Fruit fly (Drosophila melanogaster) whole organism, embryonic: ENCODE results near the gene Npc2a.
A peak's percentile ranks its signal among the peaks of the same experiment; 100 is the strongest.

Experiments
- Atf6 ChIP-seq: fragments of 200-800 bp; sonication (Bioruptor generic); IDR thresholded peaks from 2 replicates; pipeline ENCODE4 v1.3.6; 2022; ENCODE audit warnings: missing biosample characterization, missing genetic modification characterization
- CG10366 ChIP-seq: fragments of 200-800 bp; sonication (Bioruptor generic); IDR thresholded peaks from 2 replicates; pipeline ENCODE4 v1.3.6; 2022; ENCODE audit warnings: missing biosample characterization, missing genetic modification characterization
- CG10431 ChIP-seq: fragments of 200-800 bp; sonication (Bioruptor generic); optimal IDR thresholded peaks from 3 replicates; lab custom pipeline; 2018; ENCODE audit warnings: missing biosample characterization, mild to moderate bottlenecking, missing genetic modification characterization
- CG10462 ChIP-seq: fragments of 200-800 bp; sonication (Bioruptor generic); optimal IDR thresholded peaks from 2 replicates; lab custom pipeline; 2016; ENCODE audit warnings: missing biosample characterization, missing genetic modification characterization
- CG11093 ChIP-seq: fragments of 200-800 bp; sonication (Bioruptor generic); IDR thresholded peaks from 3 replicates; pipeline ENCODE4 v1.3.6; 2022; ENCODE audit warnings: missing biosample characterization, missing genetic modification characterization
- CG11560 ChIP-seq: fragments of 200-800 bp; sonication (Bioruptor generic); IDR thresholded peaks from 3 replicates; pipeline ENCODE4 v1.3.6; 2022; ENCODE audit warnings: missing biosample characterization, missing genetic modification characterization
- CG12155 ChIP-seq: fragments of 200-800 bp; sonication (Bioruptor generic); optimal IDR thresholded peaks from 3 replicates; lab custom pipeline; 2016; ENCODE audit warnings: missing biosample characterization, missing genetic modification characterization
- CG13287 ChIP-seq: fragments of 200-800 bp; sonication (Bioruptor generic); IDR thresholded peaks from 2 replicates; pipeline ENCODE4 v1.3.6; 2022; ENCODE audit warnings: missing biosample characterization, missing genetic modification characterization; ENCODE audit not compliant: partially characterized antibody
- CG13775 ChIP-seq: fragments of 200-800 bp; sonication (Bioruptor generic); optimal IDR thresholded peaks from 3 replicates; lab custom pipeline; 2017; ENCODE audit warnings: missing biosample characterization, mild to moderate bottlenecking, missing genetic modification characterization
- CG14050 ChIP-seq: fragments of 200-800 bp; sonication (Bioruptor generic); IDR thresholded peaks from 3 replicates; pipeline ENCODE4 v1.3.6; 2022; ENCODE audit warnings: missing biosample characterization, missing genetic modification characterization
- CG14441 ChIP-seq: fragments of 200-800 bp; sonication (Bioruptor generic); IDR thresholded peaks from 2 replicates; pipeline ENCODE4 v1.3.6; 2022; ENCODE audit warnings: missing biosample characterization, missing genetic modification characterization
- CG14965 ChIP-seq: fragments of 200-800 bp; sonication (Bioruptor generic); optimal IDR thresholded peaks from 2 replicates; lab custom pipeline; 2016; ENCODE audit warnings: missing biosample characterization, missing genetic modification characterization, borderline replicate concordance
- CG1647 ChIP-seq: fragments of 200-800 bp; sonication (Bioruptor generic); optimal IDR thresholded peaks from 3 replicates; lab custom pipeline; 2016; ENCODE audit warnings: missing biosample characterization, missing genetic modification characterization
- CG17186 ChIP-seq: fragments of 200-800 bp; sonication (Bioruptor generic); optimal IDR thresholded peaks from 3 replicates; lab custom pipeline; 2017; ENCODE audit warnings: missing biosample characterization, missing genetic modification reagents, missing genetic modification characterization
- CG18599 ChIP-seq: fragments of 200-800 bp; sonication (Bioruptor generic); optimal IDR thresholded peaks from 3 replicates; lab custom pipeline; 2017; ENCODE audit warnings: missing biosample characterization, missing genetic modification characterization, mild to moderate bottlenecking, moderate library complexity, missing genetic modification reagents
- CG2202 ChIP-seq: fragments of 200-800 bp; sonication (Bioruptor generic); optimal IDR thresholded peaks from 2 replicates; lab custom pipeline; 2018; ENCODE audit warnings: missing biosample characterization, mild to moderate bottlenecking, missing genetic modification characterization
- CG2678 ChIP-seq: fragments of 200-800 bp; sonication (Bioruptor generic); optimal IDR thresholded peaks from 3 replicates; lab custom pipeline; 2019; ENCODE audit warnings: missing biosample characterization, mild to moderate bottlenecking, missing genetic modification characterization, moderate library complexity
- CG31441 ChIP-seq: fragments of 200-800 bp; sonication (Bioruptor generic); IDR thresholded peaks from 2 replicates; pipeline ENCODE4 v1.3.6; 2022; ENCODE audit warnings: missing biosample characterization, missing genetic modification characterization
- CG3838 ChIP-seq: fragments of 200-800 bp; sonication (Bioruptor generic); optimal IDR thresholded peaks from 3 replicates; lab custom pipeline; 2016; ENCODE audit warnings: missing biosample characterization, missing genetic modification characterization
- CG5953 ChIP-seq: fragments of 200-800 bp; sonication (Bioruptor generic); IDR thresholded peaks from 2 replicates; pipeline ENCODE4 v1.3.6; 2022; ENCODE audit warnings: missing biosample characterization, missing genetic modification characterization
- CG8765 ChIP-seq: fragments of 200-800 bp; sonication (Bioruptor generic); IDR thresholded peaks from 2 replicates; pipeline ENCODE4 v1.3.6; 2022; ENCODE audit warnings: missing biosample characterization, missing genetic modification characterization
- D19B ChIP-seq: fragments of 200-800 bp; sonication (Bioruptor generic); optimal IDR thresholded peaks from 2 replicates; lab custom pipeline; 2017; ENCODE audit warnings: missing biosample characterization, mild to moderate bottlenecking, missing genetic modification characterization
- Dip3 ChIP-seq: fragments of 200-800 bp; sonication (Bioruptor generic); optimal IDR thresholded peaks from 3 replicates; lab custom pipeline; 2016; ENCODE audit warnings: missing biosample characterization, missing genetic modification characterization
- ERR ChIP-seq: fragments of 200-800 bp; sonication (Bioruptor generic); optimal IDR thresholded peaks from 2 replicates; lab custom pipeline; 2016; ENCODE audit warnings: missing biosample characterization, missing genetic modification characterization
- HmgD ChIP-seq: fragments of 200-800 bp; sonication (Bioruptor generic); optimal IDR thresholded peaks from 3 replicates; lab custom pipeline; 2016; ENCODE audit warnings: missing biosample characterization, missing genetic modification characterization
- Hr51 ChIP-seq, 2 experiments: fragments of 200-800 bp; sonication (Bioruptor generic); optimal IDR thresholded peaks; 2 replicates in 1 of 2; 3 replicates in 1 of 2; lab custom pipeline; 2016 to 2018; ENCODE audit warnings: missing biosample characterization in 2 of 2, missing genetic modification characterization in 2 of 2, mild to moderate bottlenecking in 1 of 2, moderate library complexity in 1 of 2
- Hr78 ChIP-seq, 2 experiments: fragments of 200-800 bp in 1 of 2; fragments of >200 bp in 1 of 2; sonication (Bioruptor generic) in 1 of 2; optimal IDR thresholded peaks; 2 replicates each; lab custom pipeline; 2017 to 2019; ENCODE audit warnings: missing biosample characterization in 2 of 2, missing genetic modification characterization in 2 of 2, mild to moderate bottlenecking in 1 of 2, moderate library complexity in 1 of 2
- Lim3 ChIP-seq: fragments of 200-800 bp; sonication (Bioruptor generic); IDR thresholded peaks from 2 replicates; pipeline ENCODE4 v1.3.6; 2022; ENCODE audit warnings: missing biosample characterization, missing genetic modification characterization
- Nf-YB ChIP-seq: fragments of 200-800 bp; sonication (Bioruptor generic); optimal IDR thresholded peaks from 3 replicates; lab custom pipeline; 2019; ENCODE audit warnings: missing biosample characterization, mild to moderate bottlenecking, missing genetic modification characterization, moderate library complexity
- Rfx ChIP-seq: fragments of 200-800 bp; sonication (Bioruptor generic); IDR thresholded peaks from 2 replicates; pipeline ENCODE4 v1.3.6; 2022; ENCODE audit warnings: missing biosample characterization, missing genetic modification characterization
- TFAM ChIP-seq: fragments of 200-800 bp; sonication (Bioruptor generic); optimal IDR thresholded peaks from 2 replicates; lab custom pipeline; 2017; ENCODE audit warnings: missing biosample characterization, missing genetic modification characterization, inconsistent platforms
- ac ChIP-seq: fragments of 200-800 bp; sonication (Bioruptor generic); optimal IDR thresholded peaks from 3 replicates; lab custom pipeline; 2017; ENCODE audit warnings: missing biosample characterization, mild to moderate bottlenecking, missing genetic modification characterization
- cas ChIP-seq: fragments of 200-800 bp; sonication (Bioruptor generic); IDR thresholded peaks from 2 replicates; pipeline ENCODE4 v1.3.6; 2022; ENCODE audit warnings: missing biosample characterization, missing genetic modification characterization
- cg ChIP-seq: fragments of 200-800 bp; sonication (Bioruptor generic); optimal IDR thresholded peaks from 3 replicates; lab custom pipeline; 2019; ENCODE audit warnings: missing biosample characterization, mild to moderate bottlenecking, missing genetic modification characterization, moderate library complexity
- crp ChIP-seq, 2 experiments: fragments of 200-800 bp; sonication (Bioruptor generic); optimal IDR thresholded peaks; 2 replicates in 1 of 2; 3 replicates in 1 of 2; lab custom pipeline; 2017; ENCODE audit warnings: missing biosample characterization in 2 of 2, missing genetic modification characterization in 2 of 2, mild to moderate bottlenecking in 1 of 2, moderate library complexity in 1 of 2
- dysf ChIP-seq: fragments of 200-800 bp; sonication (Bioruptor generic); IDR thresholded peaks from 3 replicates; pipeline ENCODE4 v1.3.6; 2022; ENCODE audit warnings: missing biosample characterization, missing genetic modification characterization
- ems ChIP-seq: fragments of 200-800 bp; sonication (Bioruptor generic); optimal IDR thresholded peaks from 3 replicates; lab custom pipeline; 2016; ENCODE audit warnings: missing biosample characterization, missing genetic modification characterization
- gce ChIP-seq: fragments of 200-800 bp; sonication (Bioruptor generic); IDR thresholded peaks from 3 replicates; pipeline ENCODE4 v1.3.6; 2022; ENCODE audit warnings: missing biosample characterization, missing genetic modification characterization
- gem ChIP-seq: fragments of 200-800 bp; sonication (Bioruptor generic); optimal IDR thresholded peaks from 2 replicates; lab custom pipeline; 2019; ENCODE audit warnings: missing biosample characterization, mild to moderate bottlenecking, missing genetic modification characterization, moderate library complexity
- gsb ChIP-seq: fragments of 200-800 bp; sonication (Bioruptor generic); IDR thresholded peaks from 2 replicates; pipeline ENCODE4 v1.3.6; 2022; ENCODE audit warnings: missing biosample characterization, missing genetic modification characterization
- hb ChIP-seq: fragments of 200-800 bp; sonication (Bioruptor generic); IDR thresholded peaks from 3 replicates; pipeline ENCODE4 v1.3.6; 2022; ENCODE audit warnings: missing biosample characterization, missing genetic modification characterization; ENCODE audit not compliant: partially characterized antibody
- lab ChIP-seq: fragments of 200-800 bp; sonication (Bioruptor generic); optimal IDR thresholded peaks from 3 replicates; lab custom pipeline; 2017; ENCODE audit warnings: missing biosample characterization, missing genetic modification characterization, mild to moderate bottlenecking, moderate library complexity, missing genetic modification reagents
- nmo ChIP-seq: fragments of 200-800 bp; sonication (Bioruptor generic); optimal IDR thresholded peaks from 2 replicates; lab custom pipeline; 2018; ENCODE audit warnings: missing biosample characterization, mild to moderate bottlenecking, missing genetic modification characterization, moderate library complexity
- onecut ChIP-seq: fragments of 200-800 bp; sonication (Bioruptor generic); IDR thresholded peaks from 2 replicates; pipeline ENCODE4 v1.3.6; 2022; ENCODE audit warnings: missing biosample characterization, missing genetic modification characterization
- phol ChIP-seq: fragments of 200-800 bp; sonication (Bioruptor generic); optimal IDR thresholded peaks from 3 replicates; lab custom pipeline; 2018; ENCODE audit warnings: missing biosample characterization, mild to moderate bottlenecking, missing genetic modification characterization, moderate library complexity
- slou ChIP-seq: fragments of 200-800 bp; sonication (Bioruptor generic); optimal IDR thresholded peaks from 3 replicates; lab custom pipeline; 2016; ENCODE audit warnings: missing biosample characterization, missing genetic modification characterization
- sob ChIP-seq: fragments of 200-800 bp; sonication (Bioruptor generic); IDR thresholded peaks from 2 replicates; pipeline ENCODE4 v1.3.6; 2022; ENCODE audit warnings: missing biosample characterization, missing genetic modification characterization
- sr ChIP-seq: fragments of 200-800 bp; sonication (Bioruptor generic); IDR thresholded peaks from 3 replicates; pipeline ENCODE4 v1.3.6; 2022; ENCODE audit warnings: missing biosample characterization, missing genetic modification characterization
- twi ChIP-seq: fragments of 200-800 bp; optimal IDR thresholded peaks from 2 replicates; lab custom pipeline; 2019; ENCODE audit warnings: missing biosample characterization, mild to moderate bottlenecking, missing genetic modification characterization, moderate library complexity
- vnd ChIP-seq: fragments of 200-800 bp; sonication (Bioruptor generic); IDR thresholded peaks from 3 replicates; pipeline ENCODE4 v1.3.6; 2022; ENCODE audit warnings: missing biosample characterization, missing genetic modification characterization; ENCODE audit not compliant: partially characterized antibody

Npc2a gene

dm6 chr2L:1972450-1973119, 15.5 kb upstream of the Npc2a start (continued):
- no peak for TF ChIP-seq CG10366 (GFP tag; lab: Robert Waterston, UW)
- peak; percentile 35 for TF ChIP-seq nmo (GFP tag; lab: Kevin White, UChicago)
- no peak for TF ChIP-seq ems
- TF ChIP-seq CG14050 (GFP tag; lab: Robert Waterston, UW), result no peak
- TF ChIP-seq Hr78 (GFP tag; optimal IDR thresholded peaks at IDR 0.05; lab: Kevin White, UChicago), result peak in 1 of 2 experiments; percentile 15
- TF ChIP-seq CG2678, result no peak
- no peak for TF ChIP-seq dysf (GFP tag; lab: Robert Waterston, UW)
- no peak for TF ChIP-seq TFAM (GFP tag; lab: Kevin White, UChicago)
- no peak for TF ChIP-seq vnd
- TF ChIP-seq HmgD, result peak; percentile 3
- TF ChIP-seq CG13287 (GFP tag; lab: Robert Waterston, UW), result peak; percentile 38; the same call in 1 of the 2 replicates
- TF ChIP-seq Atf6 (GFP tag; lab: Robert Waterston, UW), result no peak
- no peak for TF ChIP-seq gsb
- no peak for TF ChIP-seq CG5953 (GFP tag; lab: Robert Waterston, UW)
- TF ChIP-seq CG8765 (GFP tag; lab: Robert Waterston, UW), result no peak
- TF ChIP-seq CG2202 (tag; lab: Kevin White, UChicago), result no peak
- no peak for TF ChIP-seq onecut (GFP tag; lab: Robert Waterston, UW)
- no peak for TF ChIP-seq Dip3 (GFP tag; lab: Kevin White, UChicago)
- no peak for TF ChIP-seq CG31441 (GFP tag; lab: Robert Waterston, UW)
- peak; percentile 79 for TF ChIP-seq phol (tag; lab: Kevin White, UChicago)
- TF ChIP-seq CG3838 (GFP tag; lab: Kevin White, UChicago), result no peak
- no peak for TF ChIP-seq Rfx (GFP tag; lab: Robert Waterston, UW)
- no peak for TF ChIP-seq CG11093
- peak; percentile 17 for TF ChIP-seq twi (tag; lab: Kevin White, UChicago)
- no peak for TF ChIP-seq Lim3 (GFP tag; lab: Robert Waterston, UW)
- no peak for TF ChIP-seq crp (GFP tag; optimal IDR thresholded peaks at IDR 0.05; lab: Kevin White, UChicago)
- no peak for TF ChIP-seq CG18599
- no peak for TF ChIP-seq D19B (GFP tag; lab: Kevin White, UChicago)
- TF ChIP-seq slou (GFP tag; lab: Kevin White, UChicago), result no peak
- TF ChIP-seq CG12155, result no peak
- TF ChIP-seq gem (tag; lab: Kevin White, UChicago), result no peak
- TF ChIP-seq sob, result no peak
- TF ChIP-seq Hr51 (GFP tag; optimal IDR thresholded peaks at IDR 0.05; lab: Kevin White, UChicago), result no peak
- no peak for TF ChIP-seq CG17186 (GFP tag; lab: Kevin White, UChicago)
- TF ChIP-seq CG11560 (tag; lab: Robert Waterston, UW), result no peak
- TF ChIP-seq CG10462 (GFP tag; lab: Kevin White, UChicago), result no peak
- no peak for TF ChIP-seq hb (GFP tag; lab: Robert Waterston, UW)
- TF ChIP-seq cg (GFP tag; lab: Kevin White, UChicago), result peak; percentile 97
- no peak for TF ChIP-seq ERR (GFP tag; lab: Kevin White, UChicago)
- TF ChIP-seq CG14965, result no peak
- TF ChIP-seq lab (GFP tag; lab: Kevin White, UChicago), result no peak
- peak; percentile 98 for TF ChIP-seq Nf-YB (GFP tag; lab: Kevin White, UChicago)
- no peak for TF ChIP-seq CG13775 (GFP tag; lab: Kevin White, UChicago)
- no peak for TF ChIP-seq cas
- TF ChIP-seq CG1647 (GFP tag; lab: Kevin White, UChicago), result no peak
- TF ChIP-seq gce (GFP tag; lab: Robert Waterston, UW), result no peak
- TF ChIP-seq sr (GFP tag; lab: Robert Waterston, UW), result peak; percentile 80
- TF ChIP-seq CG10431 (GFP tag; lab: Kevin White, UChicago), result no peak
- TF ChIP-seq ac (GFP tag; lab: Kevin White, UChicago), result no peak
- TF ChIP-seq CG14441, result no peak
